Worm (Caenorhabditis elegans): ENCODE data around the gene psmd-9.

The psmd-9 gene

DNA sequence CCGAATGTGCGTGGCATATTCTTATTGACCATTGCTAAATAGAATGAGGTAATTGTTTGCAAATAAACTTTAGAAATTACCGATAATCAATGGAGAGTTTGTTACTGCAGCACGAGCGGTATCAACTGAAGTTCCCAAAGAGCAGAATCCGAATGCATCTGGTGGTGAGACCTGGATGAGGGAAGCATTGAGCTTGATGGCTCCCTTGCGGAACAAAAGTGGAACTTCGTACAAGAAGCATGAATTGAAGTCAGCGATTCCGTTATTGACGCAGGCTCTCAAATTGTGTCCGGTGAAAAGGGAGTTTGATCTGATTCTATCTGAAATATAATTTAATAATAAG, 12.3 kb upstream of the psmd-9 start:
- TF ChIP-seq die-1 (tag; optimal IDR thresholded peaks at IDR 0.05) (no peak), bed-1 (GFP tag; IDR thresholded peaks at IDR 0.05) (no peak), F37B4.10 (GFP tag; IDR thresholded peaks at IDR 0.05) (0 out of 2 replicates have a peak, but pooled peaks have one; percentile 70), ets-4 (GFP tag; optimal IDR thresholded peaks at IDR 0.05) (no peak), somi-1 (GFP tag; optimal IDR thresholded peaks at IDR 0.05) (peak; percentile 43), pha-4 (tag; optimal IDR thresholded peaks at IDR 0.05) (no peak), ztf-6 (GFP tag; IDR thresholded peaks at IDR 0.05) (no peak), ceh-27 (GFP tag; optimal IDR thresholded peaks at IDR 0.05) (no peak), tlf-1 (GFP tag; optimal IDR thresholded peaks at IDR 0.05) (no peak), let-526 (GFP tag; IDR thresholded peaks at IDR 0.05) (no peak), rpc-1 (optimal IDR thresholded peaks at IDR 0.05) (no peak), rpc-1 (tag; optimal IDR thresholded peaks at IDR 0.05) (no peak), C06A6.2 (GFP tag; conservative IDR thresholded peaks at IDR 0.05) (0 out of 2 replicates have a peak, but pooled peaks have one; percentile 12), fkh-3 (tag; optimal IDR thresholded peaks at IDR 0.05) (peak; percentile 33), egl-18 (GFP tag; IDR thresholded peaks at IDR 0.05) (no peak), nfyb-1 (GFP tag; IDR thresholded peaks at IDR 0.05) (peak; percentile 46; the same call in 1 of the 2 replicates), repo-1 (tag; optimal IDR thresholded peaks at IDR 0.05) (no peak), dox-1 (GFP tag; IDR thresholded peaks at IDR 0.05) (no peak), efl-1 (GFP tag; optimal IDR thresholded peaks at IDR 0.05) (no peak), ztf-25 (GFP tag; IDR thresholded peaks at IDR 0.05) (no peak), K12H6.12 (tag; optimal IDR thresholded peaks at IDR 0.05) (no peak), zim-3 (tag; optimal IDR thresholded peaks at IDR 0.05) (no peak), T07F8.4 (tag; optimal IDR thresholded peaks at IDR 0.05) (no peak), mel-28 (tag; optimal IDR thresholded peaks at IDR 0.05; ENCODE audit: borderline replicate concordance) (no peak), lsy-27 (tag; optimal IDR thresholded peaks at IDR 0.05; ENCODE audit: borderline replicate concordance, insufficient read depth) (no peak), B0336.3 (GFP tag; IDR thresholded peaks at IDR 0.05) (no peak), ztf-22 (GFP tag; optimal IDR thresholded peaks at IDR 0.05) (no peak), F52B5.7 (tag; optimal IDR thresholded peaks at IDR 0.05) (no peak), attf-3 (GFP tag; conservative IDR thresholded peaks at IDR 0.05) (no peak), mcd-1 (GFP tag; IDR thresholded peaks at IDR 0.05) (no peak), ztf-26 (tag; optimal IDR thresholded peaks at IDR 0.05) (no peak), attf-5 (GFP tag; optimal IDR thresholded peaks at IDR 0.05) (no peak), nhr-27 (tag; optimal IDR thresholded peaks at IDR 0.05) (no peak), ama-1 (optimal IDR thresholded peaks at IDR 0.05) (peak; percentile 94), ama-1 (GFP tag; optimal IDR thresholded peaks at IDR 0.05) (no peak), C17E4.6 (GFP tag; IDR thresholded peaks at IDR 0.05) (no peak), ztf-3 (GFP tag; optimal IDR thresholded peaks at IDR 0.05) (no peak), bed-2 (GFP tag; IDR thresholded peaks at IDR 0.05) (no peak), hlh-12 (tag; optimal IDR thresholded peaks at IDR 0.05) (no peak), mes-4 (tag; optimal IDR thresholded peaks at IDR 0.05) (no peak)

DNA sequence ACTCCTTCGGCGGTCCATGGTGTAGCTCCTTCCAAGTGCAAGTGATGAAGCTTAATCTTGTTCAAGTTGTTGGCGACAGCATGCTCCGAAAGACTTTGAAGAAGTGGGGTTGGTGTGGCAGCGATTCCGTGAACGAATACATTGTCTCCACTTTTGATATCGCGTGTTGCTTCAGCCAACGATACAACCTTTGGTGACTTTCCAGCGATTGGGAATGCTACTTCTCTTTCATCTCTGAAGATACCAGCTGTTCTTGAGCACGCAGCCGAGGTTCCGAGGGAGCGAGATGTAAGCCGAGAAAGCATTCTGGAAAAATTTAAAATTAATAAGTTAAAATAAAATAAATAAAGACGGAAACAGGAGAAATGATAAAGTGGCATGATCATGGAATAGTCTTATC, 11.8 kb upstream of the psmd-9 start, which contains the start of gene acer-1:
Gene acer-1 (minus strand): TSS at position 306 of the 400 bp plus-strand sequence.
- TF ChIP-seq cebp-1 (GFP tag; IDR thresholded peaks at IDR 0.05) (no peak), cebp-1 (tag; optimal IDR thresholded peaks at IDR 0.05) (peak; percentile 1), mel-28 (tag; optimal IDR thresholded peaks at IDR 0.05; ENCODE audit: borderline replicate concordance) (no peak), F10E7.11 (tag; optimal IDR thresholded peaks at IDR 0.05) (peak; percentile 9), zim-3 (tag; optimal IDR thresholded peaks at IDR 0.05) (peak; percentile 53), lin-35 (GFP tag; optimal IDR thresholded peaks at IDR 0.05) (no peak), B0019.2 (GFP tag; conservative IDR thresholded peaks at IDR 0.05) (no peak), nfyb-1 (GFP tag; IDR thresholded peaks at IDR 0.05) (peak; percentile 8; the same call in 1 of the 2 replicates), mcd-1 (GFP tag; IDR thresholded peaks at IDR 0.05) (0 out of 2 replicates have a peak, but pooled peaks have one; percentile 16), ama-1 (optimal IDR thresholded peaks at IDR 0.05) (peak; percentile 88), ama-1 (GFP tag; optimal IDR thresholded peaks at IDR 0.05) (no peak), F52B5.7 (tag; optimal IDR thresholded peaks at IDR 0.05) (peak; percentile 26), cebp-2 (GFP tag; IDR thresholded peaks at IDR 0.05) (0 out of 2 replicates have a peak, but pooled peaks have one; percentile 6)

Data from whole organism, young adult.